Fruit fly (Drosophila melanogaster): Measurements from ENCODE around the gene CG8679.

The CG8679 gene

DNA sequence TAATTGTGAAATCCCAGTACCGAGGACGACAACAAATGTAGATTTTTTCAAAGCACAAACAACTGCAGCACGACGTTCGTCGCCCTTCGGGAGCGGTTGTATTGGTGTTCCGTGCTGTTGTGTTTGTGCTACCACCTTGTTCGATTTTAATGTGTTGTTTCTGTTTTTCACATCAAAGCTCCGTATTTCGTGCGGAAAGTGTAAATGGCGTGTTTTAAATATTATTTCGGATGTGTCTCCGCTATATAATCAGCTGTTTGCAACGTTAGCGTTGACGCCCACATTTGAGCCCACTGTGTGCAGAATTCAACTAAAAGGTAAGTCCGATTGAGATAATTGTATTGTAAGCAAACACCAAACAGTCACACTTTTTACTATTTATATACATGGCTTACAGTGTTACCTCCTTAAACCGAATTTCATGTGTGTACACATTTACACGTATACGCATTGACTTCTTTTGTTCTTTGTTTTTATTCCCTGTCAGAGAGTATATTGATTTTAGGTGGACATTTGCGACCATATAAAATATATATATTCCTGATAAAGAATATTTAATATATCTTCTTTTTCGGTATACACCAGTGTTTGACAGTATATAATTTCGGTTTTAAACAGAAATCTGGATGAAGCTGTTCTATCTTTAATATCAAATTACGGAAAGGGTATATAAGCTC lies 45.3 kb upstream of the CG8679 start (continued):
- no peak for TF ChIP-seq nau (GFP tag; optimal IDR thresholded peaks at IDR 0.05)
- TF ChIP-seq btn (GFP tag; optimal IDR thresholded peaks at IDR 0.05), result no peak
- TF ChIP-seq CG32767 (GFP tag; IDR thresholded peaks at IDR 0.05), result no peak
- TF ChIP-seq BtbVII (GFP tag; optimal IDR thresholded peaks at IDR 0.05), result no peak
- no peak for TF ChIP-seq CG33557 (GFP tag; optimal IDR thresholded peaks at IDR 0.05)
- peak; percentile 4 for TF ChIP-seq Spps (tag; optimal IDR thresholded peaks at IDR 0.05)
- no peak for TF ChIP-seq Bteb2 (GFP tag; optimal IDR thresholded peaks at IDR 0.05)
- no peak for TF ChIP-seq CG10321 (GFP tag; IDR thresholded peaks at IDR 0.05)
- TF ChIP-seq CG18599 (GFP tag; optimal IDR thresholded peaks at IDR 0.05), result no peak
- peak; percentile 61 for TF ChIP-seq CG17802 (tag; optimal IDR thresholded peaks at IDR 0.05)
- no peak for TF ChIP-seq CG14667 (GFP tag; IDR thresholded peaks at IDR 0.05)
- no peak for TF ChIP-seq TFAM (GFP tag; optimal IDR thresholded peaks at IDR 0.05)
- TF ChIP-seq CG17361 (GFP tag; IDR thresholded peaks at IDR 0.05), result 0 out of 3 replicates have a peak, but pooled peaks have one; percentile 40
- no peak for TF ChIP-seq toy (GFP tag; IDR thresholded peaks at IDR 0.05)
- TF ChIP-seq Trl (optimal IDR thresholded peaks at IDR 0.05), result no peak
- peak; percentile 19 for TF ChIP-seq Trl (GFP tag; optimal IDR thresholded peaks at IDR 0.05)
- TF ChIP-seq pan (optimal IDR thresholded peaks at IDR 0.05), result no peak
- no peak for TF ChIP-seq pan (GFP tag; optimal IDR thresholded peaks at IDR 0.05 in 1 of 2, IDR thresholded peaks at IDR 0.05 in 1 of 2)
- no peak for TF ChIP-seq ERR (GFP tag; optimal IDR thresholded peaks at IDR 0.05)
- TF ChIP-seq CG3407 (GFP tag; optimal IDR thresholded peaks at IDR 0.05), result peak; percentile 26
- TF ChIP-seq cad (GFP tag; optimal IDR thresholded peaks at IDR 0.05), result no peak
- TF ChIP-seq CG11398 (GFP tag; optimal IDR thresholded peaks at IDR 0.05), result no peak
- TF ChIP-seq gt (GFP tag; IDR thresholded peaks at IDR 0.05), result no peak
- no peak for TF ChIP-seq gsb (GFP tag; IDR thresholded peaks at IDR 0.05)
- TF ChIP-seq Six4 (GFP tag; optimal IDR thresholded peaks at IDR 0.05), result no peak
- TF ChIP-seq tin (GFP tag; optimal IDR thresholded peaks at IDR 0.05), result no peak
- peak; percentile 24 for TF ChIP-seq zen (tag; optimal IDR thresholded peaks at IDR 0.05)
- no peak for TF ChIP-seq oc (tag; optimal IDR thresholded peaks at IDR 0.05)
- TF ChIP-seq B-H2 (GFP tag; optimal IDR thresholded peaks at IDR 0.05), result no peak
- TF ChIP-seq CG10565 (GFP tag; optimal IDR thresholded peaks at IDR 0.05), result no peak
- TF ChIP-seq CG8281 (tag; optimal IDR thresholded peaks at IDR 0.05), result no peak
- no peak for TF ChIP-seq CG1832 (GFP tag; optimal IDR thresholded peaks at IDR 0.05)
- no peak for TF ChIP-seq CG10147 (GFP tag; optimal IDR thresholded peaks at IDR 0.05)
- TF ChIP-seq wek (GFP tag; optimal IDR thresholded peaks at IDR 0.05), result peak; percentile 28
- TF ChIP-seq z (GFP tag; IDR thresholded peaks at IDR 0.05), result no peak
- TF ChIP-seq ewg (GFP tag; optimal IDR thresholded peaks at IDR 0.05), result no peak
- TF ChIP-seq ham (GFP tag; IDR thresholded peaks at IDR 0.05), result no peak
- no peak for TF ChIP-seq Drgx (GFP tag; IDR thresholded peaks at IDR 0.05)
- no peak for TF ChIP-seq CG2129 (GFP tag; IDR thresholded peaks at IDR 0.05; ENCODE audit: partially characterized antibody)
- peak in 1 of 2 experiments; percentile 45 for TF ChIP-seq tll (GFP tag; optimal IDR thresholded peaks at IDR 0.05)
- no peak for TF ChIP-seq Fer3 (tag; optimal IDR thresholded peaks at IDR 0.05)
- no peak for TF ChIP-seq CG11093 (GFP tag; IDR thresholded peaks at IDR 0.05)
- TF ChIP-seq Dfd (GFP tag; optimal IDR thresholded peaks at IDR 0.05), result no peak
- TF ChIP-seq HmgD (GFP tag; optimal IDR thresholded peaks at IDR 0.05), result no peak
- no peak for TF ChIP-seq CG3163 (GFP tag; optimal IDR thresholded peaks at IDR 0.05)
- no peak for TF ChIP-seq chinmo (GFP tag; IDR thresholded peaks at IDR 0.05; ENCODE audit: partially characterized antibody)
- no peak for TF ChIP-seq hkb (optimal IDR thresholded peaks at IDR 0.05)
- TF ChIP-seq hkb (GFP tag; IDR thresholded peaks at IDR 0.05), result peak; percentile 52; the same call in 1 of the 2 replicates
- TF ChIP-seq MESR4 (GFP tag; optimal IDR thresholded peaks at IDR 0.05), result no peak
- TF ChIP-seq CG7963 (GFP tag; IDR thresholded peaks at IDR 0.05; ENCODE audit: partially characterized antibody), result no peak
- TF ChIP-seq Neu2 (GFP tag; optimal IDR thresholded peaks at IDR 0.05; ENCODE audit: borderline replicate concordance), result no peak

Measured in whole organism, embryonic.